Worm (Caenorhabditis elegans): Measurements from ENCODE around the gene str-253.

The str-253 gene

DNA sequence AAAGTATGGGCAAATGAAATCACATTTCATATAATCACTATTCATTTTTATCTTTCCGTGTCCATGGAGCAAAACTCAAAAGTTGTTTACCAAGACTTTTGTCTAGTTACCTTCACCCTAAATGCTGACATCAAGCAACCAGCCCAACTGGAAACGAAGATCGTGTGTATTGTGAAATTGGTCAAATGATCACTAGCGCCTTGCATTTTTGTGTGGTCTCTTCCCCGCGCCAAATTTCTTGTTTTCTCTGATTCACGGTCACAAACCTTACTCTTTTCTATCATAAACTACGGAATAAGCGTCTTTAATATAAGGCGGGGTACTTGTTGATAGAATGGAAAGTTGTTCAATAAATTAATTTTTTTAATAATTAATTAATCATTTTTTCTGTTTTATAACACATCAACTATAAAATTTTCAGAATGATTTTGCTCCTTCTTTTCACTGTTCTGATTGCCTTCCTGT, 4.2 kb downstream of the str-253 start, which contains the start of gene cyp-33C7:
Gene cyp-33C7 (plus strand): TSS at position 415 of the 465 bp plus-strand sequence.
- TF ChIP-seq ceh-34 (tag; optimal IDR thresholded peaks at IDR 0.05) (no peak), gmeb-2 (tag; optimal IDR thresholded peaks at IDR 0.05) (no peak), fax-1 (tag; optimal IDR thresholded peaks at IDR 0.05) (no peak), hlh-13 (GFP tag; optimal IDR thresholded peaks at IDR 0.05) (no peak), hlh-6 (tag; optimal IDR thresholded peaks at IDR 0.05) (no peak), ceh-2 (tag; optimal IDR thresholded peaks at IDR 0.05) (no peak), syd-9 (tag; optimal IDR thresholded peaks at IDR 0.05) (no peak), elt-4 (tag; optimal IDR thresholded peaks at IDR 0.05) (no peak), ceh-48 (tag; optimal IDR thresholded peaks at IDR 0.05) (no peak), ceh-6 (GFP tag; optimal IDR thresholded peaks at IDR 0.05) (no peak), ceh-30 (tag; optimal IDR thresholded peaks at IDR 0.05) (no peak), hlh-8 (tag; optimal IDR thresholded peaks at IDR 0.05) (no peak), unc-86 (tag; optimal IDR thresholded peaks at IDR 0.05) (no peak), sox-4 (tag; optimal IDR thresholded peaks at IDR 0.05) (no peak), ceh-14 (tag; optimal IDR thresholded peaks at IDR 0.05) (no peak)

ce11 chrV:2249310-2249709, 5.1 kb downstream of the str-253 start, which contains the start of gene cyp-33C6:
cyp-33C6 (minus strand) TSS chrV:2249410.
- no peak for TF ChIP-seq dve-1 (tag; optimal IDR thresholded peaks at IDR 0.05)

DNA sequence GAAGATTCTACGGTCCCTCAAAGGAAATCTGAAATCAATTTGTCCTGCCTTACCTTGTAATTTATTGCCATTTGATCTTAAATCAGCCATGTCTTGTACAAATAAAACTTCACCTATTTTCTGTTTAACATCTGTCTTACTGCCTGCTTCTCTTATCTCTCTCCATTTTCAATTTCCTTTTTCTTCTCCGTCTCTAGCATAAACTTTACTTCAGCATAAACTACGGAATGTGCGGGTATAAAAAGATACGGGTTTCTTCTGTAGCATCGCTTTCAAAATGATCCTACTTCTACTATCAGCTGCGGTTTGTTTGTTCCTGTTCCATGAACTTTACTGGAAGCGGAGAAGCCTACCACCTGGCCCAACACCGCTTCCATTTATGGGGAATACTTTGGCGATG, 9.7 kb downstream of the str-253 start, which contains the start of gene cyp-33C5:
Gene cyp-33C5 (plus strand): TSS at position 254 of the 400 bp plus-strand sequence.
- no peak for TF ChIP-seq hlh-6 (tag; optimal IDR thresholded peaks at IDR 0.05)
- TF ChIP-seq ceh-34 (tag; optimal IDR thresholded peaks at IDR 0.05): no peak
- no peak for TF ChIP-seq ttx-3 (tag; optimal IDR thresholded peaks at IDR 0.05)
- TF ChIP-seq ceh-31 (tag; optimal IDR thresholded peaks at IDR 0.05): no peak
- no peak for TF ChIP-seq lim-6 (tag; optimal IDR thresholded peaks at IDR 0.05)
- no peak for TF ChIP-seq Y22D7AL.16 (tag; optimal IDR thresholded peaks at IDR 0.05)
- TF ChIP-seq C38D4.7 (GFP tag; optimal IDR thresholded peaks at IDR 0.05): no peak

- no peak for TF ChIP-seq ceh-19 (GFP tag; optimal IDR thresholded peaks at IDR 0.05)
These were observed 11.8 kb downstream of the str-253 start, which contains the start of gene cyp-33C3 for ce11 chrV:2242630-2243029. cyp-33C3 (plus strand) TSS chrV:2242778.

DNA sequence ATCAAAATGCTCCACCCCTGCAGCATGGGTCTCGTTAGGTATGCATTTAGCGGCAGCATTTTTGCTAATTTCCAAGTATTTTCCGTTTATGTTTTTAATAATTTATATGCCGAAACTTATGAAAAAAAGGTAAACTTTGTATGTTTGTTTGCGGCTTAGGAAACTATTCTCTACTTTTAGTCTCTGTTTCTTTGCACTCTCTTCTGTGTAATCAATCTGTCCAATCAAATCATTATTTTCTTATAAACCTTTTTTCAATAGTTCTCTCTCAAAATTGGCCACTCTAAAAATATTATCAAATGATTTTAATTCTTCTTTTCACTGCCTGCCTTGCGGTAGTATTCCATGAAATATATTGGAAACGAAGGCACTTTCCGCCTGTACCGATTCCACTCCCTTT, 16.4 kb downstream of the str-253 start:
- TF ChIP-seq nhr-232 (tag; optimal IDR thresholded peaks at IDR 0.05) (no peak), ceh-18 (tag; optimal IDR thresholded peaks at IDR 0.05) (no peak), K09A11.1 (tag; optimal IDR thresholded peaks at IDR 0.05; ENCODE audit: insufficient read depth) (no peak), ceh-19 (GFP tag; optimal IDR thresholded peaks at IDR 0.05) (no peak), pqm-1 (tag; optimal IDR thresholded peaks at IDR 0.05) (no peak), pat-9 (tag; optimal IDR thresholded peaks at IDR 0.05) (no peak), npax-4 (tag; optimal IDR thresholded peaks at IDR 0.05) (no peak), pha-4 (tag; optimal IDR thresholded peaks at IDR 0.05) (no peak), ttx-3 (tag; optimal IDR thresholded peaks at IDR 0.05) (no peak), dve-1 (tag; optimal IDR thresholded peaks at IDR 0.05) (no peak), gmeb-2 (tag; optimal IDR thresholded peaks at IDR 0.05) (no peak)

DNA sequence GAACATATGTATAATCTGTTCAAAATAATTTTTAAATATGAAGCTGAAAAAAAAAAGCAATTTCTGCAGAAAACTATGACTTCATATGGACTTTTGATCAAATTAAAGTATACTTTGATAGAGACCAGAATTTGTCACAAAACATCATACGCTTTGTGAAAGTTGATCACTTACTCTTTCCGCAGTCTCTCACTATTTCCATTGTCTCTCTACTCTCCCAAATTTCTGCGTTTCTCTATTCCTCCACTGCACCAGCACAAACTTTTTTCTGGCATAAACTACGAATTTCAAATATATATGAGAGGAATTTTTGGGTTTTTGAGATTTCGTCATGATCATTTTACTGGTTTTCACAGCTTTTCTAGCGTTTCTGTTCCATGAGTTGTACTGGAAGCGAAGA, 18.6 kb downstream of the str-253 start, which contains the start of gene cyp-33C4:
Gene cyp-33C4 (plus strand): TSS at position 293 of the 400 bp plus-strand sequence.
- TF ChIP-seq ref-2 (tag; optimal IDR thresholded peaks at IDR 0.05) (no peak), ceh-18 (tag; optimal IDR thresholded peaks at IDR 0.05) (no peak), unc-3 (GFP tag; conservative IDR thresholded peaks at IDR 0.05) (no peak), unc-3 (tag; optimal IDR thresholded peaks at IDR 0.05) (no peak), F13H6.1 (tag; optimal IDR thresholded peaks at IDR 0.05) (no peak), ceh-14 (tag; optimal IDR thresholded peaks at IDR 0.05) (no peak), hlh-30 (tag; optimal IDR thresholded peaks at IDR 0.05; ENCODE audit: insufficient read depth) (no peak), pha-4 (tag; optimal IDR thresholded peaks at IDR 0.05) (no peak), ztf-16 (tag; optimal IDR thresholded peaks at IDR 0.05) (no peak), K02D7.2 (tag; optimal IDR thresholded peaks at IDR 0.05) (no peak), che-1 (tag; optimal IDR thresholded peaks at IDR 0.05) (no peak), pha-2 (tag; optimal IDR thresholded peaks at IDR 0.05) (no peak)
